Fruit fly (Drosophila melanogaster): ENCODE measurements around the gene CG15728.

dm6 chrX:12578701-12579372 lies 45.3 kb upstream of the CG15728 start:
- no peak for TF ChIP-seq CG7045 (GFP tag; optimal IDR thresholded peaks at IDR 0.05)
- peak; percentile 91 for TF ChIP-seq pad (GFP tag; optimal IDR thresholded peaks at IDR 0.05)
- TF ChIP-seq bab1 (GFP tag; optimal IDR thresholded peaks at IDR 0.05): peak; percentile 11
- peak; percentile 87 for TF ChIP-seq ovo (GFP tag; optimal IDR thresholded peaks at IDR 0.05)
- no peak for TF ChIP-seq toe (GFP tag; optimal IDR thresholded peaks at IDR 0.05)
- TF ChIP-seq tj (GFP tag; optimal IDR thresholded peaks at IDR 0.05): no peak
- no peak for TF ChIP-seq cnc (optimal IDR thresholded peaks at IDR 0.05)
- TF ChIP-seq CG5204 (GFP tag; optimal IDR thresholded peaks at IDR 0.05): peak; percentile 32
- no peak for TF ChIP-seq Clk (GFP tag; optimal IDR thresholded peaks at IDR 0.05)
- TF ChIP-seq CG1620 (GFP tag; optimal IDR thresholded peaks at IDR 0.05): peak; percentile 24

Data from whole organism, adult.